Fruit fly (Drosophila melanogaster) whole organism, pupa: ENCODE measurements around the gene msk.

Source experiments
- CG10348 ChIP-seq: fragments of 200-800 bp; sonication (Bioruptor generic); IDR thresholded peaks from 2 replicates; pipeline ENCODE4 v1.3.6; 2022; ENCODE audit warnings: missing biosample characterization, missing genetic modification characterization
- CG14655 ChIP-seq: fragments of 200-800 bp; sonication (Bioruptor generic); optimal IDR thresholded peaks from 3 replicates; lab custom pipeline; 2017; ENCODE audit warnings: mild to moderate bottlenecking, missing biosample characterization, missing genetic modification reagents, missing genetic modification characterization
- CG17806 ChIP-seq: fragments of 200-800 bp; sonication (Bioruptor generic); optimal IDR thresholded peaks from 2 replicates; lab custom pipeline; 2018; ENCODE audit warnings: missing biosample characterization, mild to moderate bottlenecking, missing genetic modification characterization, moderate library complexity
- CG34367 ChIP-seq: fragments of 200-800 bp; sonication (Bioruptor generic); optimal IDR thresholded peaks from 2 replicates; lab custom pipeline; 2018; ENCODE audit warnings: missing biosample characterization, mild to moderate bottlenecking, missing genetic modification characterization
- CG8159 ChIP-seq: fragments of 200-800 bp; sonication (Bioruptor generic); optimal IDR thresholded peaks from 3 replicates; lab custom pipeline; 2018; ENCODE audit warnings: missing biosample characterization, mild to moderate bottlenecking, missing genetic modification characterization, moderate library complexity
- CG8301 ChIP-seq: fragments of 200-800 bp; sonication (Bioruptor generic); optimal IDR thresholded peaks from 2 replicates; lab custom pipeline; 2018; ENCODE audit warnings: missing biosample characterization, mild to moderate bottlenecking, missing genetic modification characterization
- Pif1A ChIP-seq: fragments of 200-800 bp; sonication (Bioruptor generic); optimal IDR thresholded peaks from 3 replicates; lab custom pipeline; 2016; ENCODE audit warnings: missing biosample characterization, missing genetic modification characterization
- Pif1B ChIP-seq: fragments of 200-800 bp; sonication (Bioruptor generic); optimal IDR thresholded peaks from 3 replicates; lab custom pipeline; 2016; ENCODE audit warnings: missing biosample characterization, missing genetic modification characterization
- Snoo ChIP-seq: fragments of 200-800 bp; sonication (Bioruptor generic); optimal IDR thresholded peaks from 3 replicates; lab custom pipeline; 2017; ENCODE audit warnings: missing biosample characterization, mild to moderate bottlenecking, missing genetic modification characterization, inconsistent platforms
- fd96Ca ChIP-seq: fragments of 200-800 bp; sonication (Bioruptor generic); IDR thresholded peaks from 3 replicates; pipeline ENCODE4 v1.3.6; 2022; ENCODE audit warnings: missing biosample characterization, missing genetic modification characterization

DNA sequence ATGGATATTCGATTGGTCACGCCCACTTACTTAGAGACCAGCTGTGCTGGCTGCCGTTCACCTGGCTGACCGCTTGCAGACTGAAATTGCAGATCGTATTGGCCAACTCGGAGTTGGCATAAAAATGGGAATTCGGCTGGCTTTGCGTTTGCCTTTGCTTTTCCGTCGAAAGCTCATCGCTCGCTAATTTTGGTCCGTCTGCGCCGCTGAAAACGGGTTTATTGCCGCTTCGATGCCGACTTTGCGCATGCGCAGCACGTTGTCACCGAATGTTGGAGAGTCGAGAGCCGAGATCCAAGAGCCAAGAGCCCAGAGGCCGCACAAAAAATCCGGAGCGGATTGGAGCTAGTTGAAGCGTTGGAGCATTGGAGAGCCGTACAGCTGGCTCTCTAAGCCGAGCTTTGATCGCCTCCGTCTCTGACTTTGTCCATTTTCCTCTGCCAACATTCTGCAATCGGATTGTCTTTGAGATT lies 35.8 kb downstream of the msk start, which contains the start of gene CG13676:
- no peak for TF ChIP-seq CG14655 (GFP tag; lab: Kevin White, UChicago)
- no peak for TF ChIP-seq Snoo
- no peak for TF ChIP-seq CG17806 (tag; lab: Kevin White, UChicago)
- TF ChIP-seq CG10348 (GFP tag; lab: Robert Waterston, UW) = no peak
- no peak for TF ChIP-seq fd96Ca (GFP tag; lab: Robert Waterston, UW)
- no peak for TF ChIP-seq CG34367
- no peak for TF ChIP-seq Pif1B (GFP tag; lab: Kevin White, UChicago)
- no peak for TF ChIP-seq CG8159 (tag; lab: Kevin White, UChicago)
- no peak for TF ChIP-seq CG8301 (tag; lab: Kevin White, UChicago)
- TF ChIP-seq Pif1A (GFP tag; lab: Kevin White, UChicago) = no peak
